Fruit fly (Drosophila melanogaster) whole organism, embryonic: ENCODE measurements around the gene AlkB.

Experiments used
- CG10321 ChIP-seq: fragments of 200-800 bp; sonication (Bioruptor generic); IDR thresholded peaks from 2 replicates; pipeline ENCODE4 v1.3.6; 2022; ENCODE audit warnings: missing biosample characterization, missing genetic modification characterization
- CG12391 ChIP-seq: fragments of 200-800 bp; sonication (Bioruptor generic); optimal IDR thresholded peaks from 3 replicates; lab custom pipeline; 2018; ENCODE audit warnings: missing biosample characterization, mild to moderate bottlenecking, missing genetic modification characterization, moderate library complexity
- CG15269 ChIP-seq: fragments of 200-800 bp; sonication (Bioruptor generic); optimal IDR thresholded peaks from 2 replicates; lab custom pipeline; 2018; ENCODE audit warnings: missing biosample characterization, mild to moderate bottlenecking, missing genetic modification characterization, moderate library complexity
- CG17802 ChIP-seq: fragments of 200-800 bp; sonication (Bioruptor generic); optimal IDR thresholded peaks from 2 replicates; lab custom pipeline; 2018; ENCODE audit warnings: missing biosample characterization, mild to moderate bottlenecking, missing genetic modification characterization, moderate library complexity
- CG32532 ChIP-seq: fragments of 200-800 bp; sonication (Bioruptor generic); IDR thresholded peaks from 2 replicates; pipeline ENCODE4 v1.3.6; 2022; ENCODE audit warnings: missing biosample characterization, missing genetic modification characterization
- CG3407 ChIP-seq: fragments of 200-800 bp; sonication (Bioruptor generic); optimal IDR thresholded peaks from 2 replicates; lab custom pipeline; 2018; ENCODE audit warnings: missing biosample characterization, mild to moderate bottlenecking, missing genetic modification characterization
- CG4707 ChIP-seq: fragments of 200-800 bp; sonication (Bioruptor generic); optimal IDR thresholded peaks from 2 replicates; lab custom pipeline; 2018; ENCODE audit warnings: missing biosample characterization, mild to moderate bottlenecking, missing genetic modification characterization, moderate library complexity
- CG4854 ChIP-seq: fragments of 200-800 bp; sonication (Bioruptor generic); optimal IDR thresholded peaks from 2 replicates; lab custom pipeline; 2016; ENCODE audit warnings: missing biosample characterization, missing genetic modification characterization, inconsistent platforms
- CG6254 ChIP-seq: fragments of 200-800 bp; sonication (Bioruptor generic); optimal IDR thresholded peaks from 3 replicates; lab custom pipeline; 2017; ENCODE audit warnings: mild to moderate bottlenecking, missing biosample characterization, missing genetic modification reagents, missing genetic modification characterization
- CG8281 ChIP-seq: fragments of 200-800 bp; sonication (Bioruptor generic); optimal IDR thresholded peaks from 2 replicates; lab custom pipeline; 2018; ENCODE audit warnings: missing biosample characterization, mild to moderate bottlenecking, missing genetic modification characterization, moderate library complexity
- Chrac-16 ChIP-seq: fragments of 200-800 bp; sonication (Bioruptor generic); optimal IDR thresholded peaks from 3 replicates; lab custom pipeline; 2016; ENCODE audit warnings: missing biosample characterization, missing genetic modification characterization
- D19A ChIP-seq: fragments of 200-800 bp; optimal IDR thresholded peaks from 3 replicates; lab custom pipeline; 2019; ENCODE audit warnings: missing biosample characterization, mild to moderate bottlenecking, missing genetic modification characterization, moderate library complexity
- D19B ChIP-seq: fragments of 200-800 bp; sonication (Bioruptor generic); optimal IDR thresholded peaks from 2 replicates; lab custom pipeline; 2017; ENCODE audit warnings: missing biosample characterization, mild to moderate bottlenecking, missing genetic modification characterization
- Fer1 ChIP-seq: fragments of 200-800 bp; sonication (Bioruptor generic); optimal IDR thresholded peaks from 2 replicates; lab custom pipeline; 2017; ENCODE audit warnings: missing biosample characterization, mild to moderate bottlenecking, missing genetic modification characterization
- HLHmδ ChIP-seq: fragments of 200-800 bp; sonication (Bioruptor generic); optimal IDR thresholded peaks from 2 replicates; lab custom pipeline; 2018; ENCODE audit warnings: missing biosample characterization, mild to moderate bottlenecking, missing genetic modification characterization, moderate library complexity
- Hmr ChIP-seq: fragments of 200-800 bp; sonication (Bioruptor generic); optimal IDR thresholded peaks from 3 replicates; lab custom pipeline; 2017; ENCODE audit warnings: mild to moderate bottlenecking, missing biosample characterization, missing genetic modification reagents, missing genetic modification characterization
- Hmx ChIP-seq: fragments of 200-800 bp; sonication (Bioruptor generic); optimal IDR thresholded peaks from 2 replicates; lab custom pipeline; 2016; ENCODE audit warnings: missing biosample characterization, missing genetic modification characterization
- MBD-R2 ChIP-seq: fragments of 200-800 bp; sonication (Bioruptor generic); IDR thresholded peaks from 2 replicates; pipeline ENCODE4 v1.3.6; 2022; ENCODE audit warnings: missing biosample characterization, missing genetic modification characterization
- MESR4 ChIP-seq: fragments of 200-800 bp; sonication (Bioruptor generic); optimal IDR thresholded peaks from 2 replicates; lab custom pipeline; 2018; ENCODE audit warnings: missing biosample characterization, mild to moderate bottlenecking, missing genetic modification characterization, moderate library complexity
- Neu2 ChIP-seq: fragments of 200-800 bp; sonication (Bioruptor generic); optimal IDR thresholded peaks from 3 replicates; lab custom pipeline; 2016; ENCODE audit warnings: missing biosample characterization, missing genetic modification characterization, borderline replicate concordance
- Oaz ChIP-seq: fragments of 200-800 bp; sonication (Bioruptor generic); IDR thresholded peaks from 2 replicates; pipeline ENCODE4 v1.3.6; 2022; ENCODE audit warnings: missing biosample characterization, missing genetic modification characterization
- Ravus ChIP-seq: fragments of 200-800 bp; sonication (Bioruptor generic); IDR thresholded peaks from 2 replicates; pipeline ENCODE4 v1.3.6; 2022; ENCODE audit warnings: missing biosample characterization, missing genetic modification characterization
- Rfx ChIP-seq: fragments of 200-800 bp; sonication (Bioruptor generic); IDR thresholded peaks from 2 replicates; pipeline ENCODE4 v1.3.6; 2022; ENCODE audit warnings: missing biosample characterization, missing genetic modification characterization
- Trl ChIP-seq, 3 experiments: fragments of >200 bp in 2 of 3; fragments of 200-800 bp in 1 of 3; sonication (Bioruptor generic) in 1 of 3; optimal IDR thresholded peaks; 2 replicates in 1 of 3; 3 replicates in 2 of 3; lab custom pipeline; 2016 to 2017; ENCODE audit warnings: missing biosample characterization in 1 of 3, missing genetic modification characterization in 1 of 3
- Vsx1 ChIP-seq: fragments of 200-800 bp; sonication (Bioruptor generic); optimal IDR thresholded peaks from 2 replicates; lab custom pipeline; 2017; ENCODE audit warnings: missing biosample characterization, mild to moderate bottlenecking, missing genetic modification characterization, missing genetic modification reagents
- ci ChIP-seq: fragments of 200-800 bp; sonication (Bioruptor generic); IDR thresholded peaks from 3 replicates; pipeline ENCODE4 v1.3.6; 2022; ENCODE audit warnings: missing biosample characterization, missing genetic modification characterization
- crol ChIP-seq: fragments of 200-800 bp; sonication (Bioruptor generic); IDR thresholded peaks from 2 replicates; pipeline ENCODE4 v1.3.6; 2022; ENCODE audit warnings: missing biosample characterization, missing genetic modification characterization
- emc ChIP-seq: fragments of 200-800 bp; sonication (Bioruptor generic); optimal IDR thresholded peaks from 2 replicates; lab custom pipeline; 2016; ENCODE audit warnings: missing biosample characterization, missing genetic modification characterization
- eyg ChIP-seq: fragments of 200-800 bp; sonication (Bioruptor generic); optimal IDR thresholded peaks from 3 replicates; lab custom pipeline; 2016; ENCODE audit warnings: missing biosample characterization, missing genetic modification characterization
- fd64A ChIP-seq: fragments of 200-800 bp; sonication (Bioruptor generic); optimal IDR thresholded peaks from 3 replicates; lab custom pipeline; 2018; ENCODE audit warnings: missing biosample characterization, mild to moderate bottlenecking, missing genetic modification characterization
- gsb-n ChIP-seq: fragments of 200-800 bp; sonication (Bioruptor generic); optimal IDR thresholded peaks from 3 replicates; lab custom pipeline; 2018; ENCODE audit warnings: missing biosample characterization, mild to moderate bottlenecking, missing genetic modification characterization
- hbn ChIP-seq: fragments of 200-800 bp; sonication (Bioruptor generic); IDR thresholded peaks from 2 replicates; pipeline ENCODE4 v1.3.6; 2022; ENCODE audit warnings: missing biosample characterization, missing genetic modification characterization; ENCODE audit not compliant: partially characterized antibody
- her ChIP-seq: fragments of 200-800 bp; sonication (Bioruptor generic); optimal IDR thresholded peaks from 2 replicates; lab custom pipeline; 2016; ENCODE audit warnings: missing biosample characterization, missing genetic modification characterization
- ind ChIP-seq: fragments of 200-800 bp; sonication (Bioruptor generic); optimal IDR thresholded peaks from 3 replicates; lab custom pipeline; 2016; ENCODE audit warnings: missing biosample characterization, missing genetic modification characterization
- jing ChIP-seq: fragments of 200-800 bp; sonication (Bioruptor generic); optimal IDR thresholded peaks from 2 replicates; lab custom pipeline; 2018; ENCODE audit warnings: missing biosample characterization, mild to moderate bottlenecking, missing genetic modification characterization
- kah ChIP-seq: fragments of 200-800 bp; sonication (Bioruptor generic); optimal IDR thresholded peaks from 2 replicates; lab custom pipeline; 2018; ENCODE audit warnings: missing biosample characterization, mild to moderate bottlenecking, missing genetic modification characterization
- lola ChIP-seq, 3 experiments: fragments of >200 bp in 2 of 3; fragments of 200-800 bp in 1 of 3; sonication (Bioruptor generic) in 1 of 3; optimal IDR thresholded peaks; 2 replicates each; lab custom pipeline; 2017 to 2019; ENCODE audit warnings: missing biosample characterization in 3 of 3, missing genetic modification characterization in 3 of 3, mild to moderate bottlenecking in 1 of 3, moderate library complexity in 1 of 3
- odd ChIP-seq: fragments of 200-800 bp; sonication (Bioruptor generic); optimal IDR thresholded peaks from 2 replicates; lab custom pipeline; 2017; ENCODE audit warnings: missing biosample characterization, mild to moderate bottlenecking, missing genetic modification characterization
- pan ChIP-seq, 4 experiments: fragments of >200 bp in 3 of 4; fragments of 200-800 bp in 1 of 4; sonication (Bioruptor generic) in 1 of 4; optimal IDR thresholded peaks in 3 of 4; IDR thresholded peaks in 1 of 4; 2 replicates each; pipeline versions ENCODE4 v1.3.6 to Lab custom; 2017 to 2022; ENCODE audit warnings: missing biosample characterization in 2 of 4, missing genetic modification characterization in 2 of 4, mixed read lengths in 1 of 4
- pros ChIP-seq: fragments of 200-800 bp; sonication (Bioruptor generic); optimal IDR thresholded peaks from 3 replicates; lab custom pipeline; 2019; ENCODE audit warnings: missing biosample characterization, mild to moderate bottlenecking, missing genetic modification characterization, moderate library complexity
- scrt ChIP-seq: fragments of 200-800 bp; sonication (Bioruptor generic); optimal IDR thresholded peaks from 2 replicates; lab custom pipeline; 2018; ENCODE audit warnings: missing biosample characterization, mild to moderate bottlenecking, missing genetic modification characterization, moderate library complexity
- seq ChIP-seq: fragments of 200-800 bp; sonication (Bioruptor generic); IDR thresholded peaks from 2 replicates; pipeline ENCODE4 v1.3.6; 2022; ENCODE audit warnings: missing biosample characterization, missing genetic modification characterization
- sima ChIP-seq: fragments of 200-800 bp; sonication (Bioruptor generic); optimal IDR thresholded peaks from 2 replicates; lab custom pipeline; 2016; ENCODE audit warnings: missing biosample characterization, missing genetic modification characterization
- sna ChIP-seq: fragments of 200-800 bp; sonication (Bioruptor generic); IDR thresholded peaks from 2 replicates; pipeline ENCODE4 v1.3.6; 2022; ENCODE audit warnings: missing biosample characterization, missing genetic modification characterization; ENCODE audit not compliant: partially characterized antibody
- so ChIP-seq: fragments of 200-800 bp; sonication (Bioruptor generic); IDR thresholded peaks from 3 replicates; pipeline ENCODE4 v1.3.6; 2022; ENCODE audit warnings: missing biosample characterization, missing genetic modification characterization
- tx ChIP-seq: fragments of 200-800 bp; sonication (Bioruptor generic); optimal IDR thresholded peaks from 2 replicates; lab custom pipeline; 2016; ENCODE audit warnings: missing biosample characterization, missing genetic modification characterization
- unpg ChIP-seq: fragments of 200-800 bp; sonication (Bioruptor generic); optimal IDR thresholded peaks from 3 replicates; lab custom pipeline; 2018; ENCODE audit warnings: missing biosample characterization, mild to moderate bottlenecking, missing genetic modification characterization, moderate library complexity

The AlkB gene

dm6 chrX:15811666-15812614 lies 47.3 kb downstream of the AlkB start (continued):
- peak; percentile 12 for TF ChIP-seq Fer1 (GFP tag; lab: Kevin White, UChicago)
- no peak for TF ChIP-seq CG3407
- TF ChIP-seq crol: peak; percentile 88
- TF ChIP-seq gsb-n (tag; lab: Kevin White, UChicago): no peak
- no peak for TF ChIP-seq emc
- no peak for TF ChIP-seq D19A (tag; lab: Kevin White, UChicago)
- no peak for TF ChIP-seq fd64A (GFP tag; lab: Kevin White, UChicago)
- TF ChIP-seq scrt (GFP tag; lab: Kevin White, UChicago): no peak
- TF ChIP-seq tx (GFP tag; lab: Kevin White, UChicago): no peak
- TF ChIP-seq CG4854 (GFP tag; lab: Kevin White, UChicago): no peak
- TF ChIP-seq eyg (GFP tag; lab: Kevin White, UChicago): no peak
- no peak; the same call in 1 of the 2 replicates for TF ChIP-seq seq (GFP tag; lab: Robert Waterston, UW)
- TF ChIP-seq sima (GFP tag; lab: Kevin White, UChicago): no peak
- peak; percentile 38; the same call in 2 of the 3 replicates for TF ChIP-seq so (GFP tag; lab: Robert Waterston, UW)
- TF ChIP-seq Rfx (GFP tag; lab: Robert Waterston, UW): peak; percentile 51
- TF ChIP-seq pros (GFP tag; lab: Kevin White, UChicago): peak; percentile 66
- TF ChIP-seq CG10321: no peak
- no peak for TF ChIP-seq her (GFP tag; lab: Kevin White, UChicago)
- no peak for TF ChIP-seq CG15269 (tag; lab: Kevin White, UChicago)
- TF ChIP-seq ind: no peak
- no peak for TF ChIP-seq D19B (GFP tag; lab: Kevin White, UChicago)
- TF ChIP-seq odd (GFP tag; lab: Kevin White, UChicago): no peak
- TF ChIP-seq kah (GFP tag; lab: Kevin White, UChicago): no peak
- TF ChIP-seq MBD-R2 (GFP tag; lab: Robert Waterston, UW): no peak
- TF ChIP-seq CG32532 (GFP tag; lab: Robert Waterston, UW): peak; percentile 62; the same call in 1 of the 2 replicates
- peak; percentile 27; the same call in 1 of the 2 replicates for TF ChIP-seq hbn (GFP tag; lab: Robert Waterston, UW)
- no peak for TF ChIP-seq CG17802 (tag; lab: Kevin White, UChicago)
- TF ChIP-seq Neu2 (GFP tag; lab: Kevin White, UChicago): no peak
- TF ChIP-seq MESR4 (GFP tag; lab: Kevin White, UChicago): no peak
- peak; percentile 20 for TF ChIP-seq CG4707 (GFP tag; lab: Kevin White, UChicago)
- TF ChIP-seq CG12391: no peak
- TF ChIP-seq unpg (GFP tag; lab: Kevin White, UChicago): no peak
- no peak; the same call in 2 of the 3 replicates for TF ChIP-seq ci (GFP tag; lab: Robert Waterston, UW)
- no peak for TF ChIP-seq Hmr (GFP tag; lab: Kevin White, UChicago)
- TF ChIP-seq Chrac-16 (GFP tag; lab: Kevin White, UChicago): no peak
- TF ChIP-seq Hmx (GFP tag; lab: Kevin White, UChicago): no peak
- TF ChIP-seq HLHmδ (GFP tag; lab: Kevin White, UChicago): peak; percentile 9
- TF ChIP-seq Oaz (GFP tag; lab: Robert Waterston, UW): no peak
- TF ChIP-seq jing (GFP tag; lab: Kevin White, UChicago): no peak
- TF ChIP-seq sna (GFP tag; lab: Robert Waterston, UW): no peak
- no peak for TF ChIP-seq CG6254 (GFP tag; lab: Kevin White, UChicago)
- peak; percentile 98 to 99 for TF ChIP-seq Trl (optimal IDR thresholded peaks at IDR 0.05; lab: Kevin White, UChicago)
- peak; percentile 61 for TF ChIP-seq Trl (GFP tag; optimal IDR thresholded peaks at IDR 0.05; lab: Kevin White, UChicago)
- TF ChIP-seq Ravus (GFP tag; lab: Robert Waterston, UW): no peak
- no peak for TF ChIP-seq pan (optimal IDR thresholded peaks at IDR 0.05; lab: Kevin White, UChicago)
- peak in 1 of 2 experiments; percentile 26 for TF ChIP-seq pan (GFP tag; optimal IDR thresholded peaks at IDR 0.05 in 1 of 2, IDR thresholded peaks at IDR 0.05 in 1 of 2)
- TF ChIP-seq Vsx1 (GFP tag; lab: Kevin White, UChicago): no peak
- TF ChIP-seq CG8281: no peak
- TF ChIP-seq lola (GFP tag; optimal IDR thresholded peaks at IDR 0.05; lab: Kevin White, UChicago): peak in 1 of 3 experiments; percentile 61
